Worm (Caenorhabditis elegans) whole organism, L3 larva: ENCODE measurements around the gene tat-4.

Experiments used
- nhr-12 ChIP-seq: fragments of 150-350 bp; optimal IDR thresholded peaks from 2 replicates; lab custom pipeline; 2014; ENCODE audit warnings: missing biosample characterization, missing genetic modification characterization
- nhr-237 ChIP-seq: fragments of 150-350 bp; optimal IDR thresholded peaks from 2 replicates; lab custom pipeline; 2014; ENCODE audit warnings: missing biosample characterization, missing genetic modification characterization
- pha-4 ChIP-seq: fragments of 150-350 bp; optimal IDR thresholded peaks from 2 replicates; lab custom pipeline; 2014; ENCODE audit warnings: missing biosample characterization, missing genetic modification reagents, missing genetic modification characterization
- snpc-4 ChIP-seq: fragments of 150-350 bp; optimal IDR thresholded peaks from 2 replicates; lab custom pipeline; 2014; ENCODE audit warnings: missing biosample characterization, missing genetic modification characterization
- unc-39 ChIP-seq: sonication (generic microtip); optimal IDR thresholded peaks from 4 replicates; lab custom pipeline; 2017; ENCODE audit warnings: missing biosample characterization, missing genetic modification characterization

- TF ChIP-seq unc-39 (tag; lab: Kevin White, UChicago) (no peak), nhr-12 (tag; lab: Kevin White, UChicago) (no peak), nhr-237 (tag; lab: Kevin White, UChicago) (no peak), snpc-4 (tag; lab: Kevin White, UChicago) (no peak), pha-4 (tag; lab: Kevin White, UChicago) (no peak)
Measured at ce11 chrII:6246054-6246453, 2.0 kb upstream of the tat-4 start, which contains the start of gene lelo-1.
